Fruit fly (Drosophila melanogaster): ENCODE results near the gene CG42724.

Gene CG42724

dm6 chr3R:6410412-6411225 is 42.5 kb upstream of the CG42724 start (continued):
- TF ChIP-seq CG11695 (GFP tag; IDR thresholded peaks at IDR 0.05) (peak; percentile 81), toy (GFP tag; IDR thresholded peaks at IDR 0.05) (no peak), HHEX (GFP tag; optimal IDR thresholded peaks at IDR 0.05) (peak; percentile 89), Mes4 (GFP tag; optimal IDR thresholded peaks at IDR 0.05) (peak; percentile 72), CG13775 (GFP tag; optimal IDR thresholded peaks at IDR 0.05) (peak; percentile 88), Sox100B (GFP tag; optimal IDR thresholded peaks at IDR 0.05) (peak; percentile 95), CG17361 (GFP tag; IDR thresholded peaks at IDR 0.05) (peak; percentile 98), luna (GFP tag; optimal IDR thresholded peaks at IDR 0.05) (no peak), MTF-1 (GFP tag; optimal IDR thresholded peaks at IDR 0.05; ENCODE audit: borderline replicate concordance) (no peak), CG1832 (GFP tag; optimal IDR thresholded peaks at IDR 0.05) (no peak), tio (GFP tag; optimal IDR thresholded peaks at IDR 0.05) (peak; percentile 91), CG7963 (GFP tag; IDR thresholded peaks at IDR 0.05; ENCODE audit: partially characterized antibody) (no peak), schlank (tag; optimal IDR thresholded peaks at IDR 0.05) (peak; percentile 65), CG1647 (GFP tag; optimal IDR thresholded peaks at IDR 0.05) (peak; percentile 74), dimm (GFP tag; IDR thresholded peaks at IDR 0.05) (no peak), CG16813 (GFP tag; IDR thresholded peaks at IDR 0.05; ENCODE audit: partially characterized antibody) (no peak), Ada2b (GFP tag; IDR thresholded peaks at IDR 0.05) (peak; percentile 45), CG9817 (tag; optimal IDR thresholded peaks at IDR 0.05) (peak; percentile 80), Sry-β (GFP tag; optimal IDR thresholded peaks at IDR 0.05) (peak; percentile 51), CG13287 (GFP tag; IDR thresholded peaks at IDR 0.05; ENCODE audit: partially characterized antibody) (peak; percentile 16; the same call in 1 of the 2 replicates), CG11398 (GFP tag; optimal IDR thresholded peaks at IDR 0.05) (peak; percentile 78), Hey (tag; optimal IDR thresholded peaks at IDR 0.05) (peak; percentile 27), TFAM (GFP tag; optimal IDR thresholded peaks at IDR 0.05) (no peak), Optix (GFP tag; IDR thresholded peaks at IDR 0.05) (0 out of 3 replicates have a peak, but pooled peaks have one; percentile 38), CG12236 (GFP tag; optimal IDR thresholded peaks at IDR 0.05) (peak; percentile 43), CG11696 (GFP tag; IDR thresholded peaks at IDR 0.05) (peak; percentile 96), bigmax (GFP tag; optimal IDR thresholded peaks at IDR 0.05) (no peak), CG10366 (GFP tag; IDR thresholded peaks at IDR 0.05) (peak; percentile 58; the same call in 1 of the 2 replicates), salm (tag; optimal IDR thresholded peaks at IDR 0.05) (peak; percentile 73), Asciz (GFP tag; optimal IDR thresholded peaks at IDR 0.05) (peak; percentile 83), rib (GFP tag; IDR thresholded peaks at IDR 0.05) (no peak), CG31441 (GFP tag; IDR thresholded peaks at IDR 0.05) (peak; percentile 92), Hr39 (optimal IDR thresholded peaks at IDR 0.05) (no peak), Pdp1 (GFP tag; optimal IDR thresholded peaks at IDR 0.05) (peak; percentile 75 to 89), Hsf (GFP tag; optimal IDR thresholded peaks at IDR 0.05) (peak; percentile 89), nom (GFP tag; optimal IDR thresholded peaks at IDR 0.05) (peak; percentile 92), CG42726 (GFP tag; IDR thresholded peaks at IDR 0.05; ENCODE audit: partially characterized antibody) (no peak), wek (GFP tag; optimal IDR thresholded peaks at IDR 0.05) (no peak), CG12942 (GFP tag; optimal IDR thresholded peaks at IDR 0.05) (peak; percentile 45), CG4404 (GFP tag; IDR thresholded peaks at IDR 0.05) (peak; percentile 36; the same call in 1 of the 2 replicates), tgo (GFP tag; IDR thresholded peaks at IDR 0.05) (peak; percentile 75), Gug (GFP tag; IDR thresholded peaks at IDR 0.05) (no peak; the same call in 2 of the 4 replicates), BtbVII (GFP tag; optimal IDR thresholded peaks at IDR 0.05) (peak; percentile 91), MESR4 (GFP tag; optimal IDR thresholded peaks at IDR 0.05) (no peak), tup (GFP tag; optimal IDR thresholded peaks at IDR 0.05) (no peak), CG17612 (GFP tag; IDR thresholded peaks at IDR 0.05) (peak; percentile 14; the same call in 1 of the 2 replicates), sens (GFP tag) (peak; percentile 98), CG2120 (GFP tag; optimal IDR thresholded peaks at IDR 0.05) (peak; percentile 92), CG9609 (GFP tag; optimal IDR thresholded peaks at IDR 0.05) (peak; percentile 85)
